Worm (Caenorhabditis elegans) whole organism, late embryonic: ENCODE data around the gene str-262.

Source experiments
- C08G9.2 ChIP-seq: sonication (generic microtip); optimal IDR thresholded peaks from 2 replicates; lab custom pipeline; 2016; ENCODE audit warnings: mild to moderate bottlenecking, missing genetic modification characterization, moderate library complexity, missing compliant biosample characterization
- C38D4.7 ChIP-seq: fragments of 200-800 bp; sonication (Bioruptor generic); optimal IDR thresholded peaks from 2 replicates; lab custom pipeline; 2018; ENCODE audit warnings: mild to moderate bottlenecking, missing genetic modification characterization, moderate library complexity, missing compliant biosample characterization
- T23F11.4 ChIP-seq: fragments of 200-800 bp; sonication (Bioruptor generic); optimal IDR thresholded peaks from 2 replicates; lab custom pipeline; 2018; ENCODE audit warnings: mild to moderate bottlenecking, missing genetic modification characterization, missing compliant biosample characterization
- Y22D7AL.16 ChIP-seq: sonication (generic microtip); optimal IDR thresholded peaks from 2 replicates; lab custom pipeline; 2016; ENCODE audit warnings: missing genetic modification characterization, missing compliant biosample characterization
- ahr-1 ChIP-seq: sonication (generic microtip); optimal IDR thresholded peaks from 2 replicates; lab custom pipeline; 2016; ENCODE audit warnings: missing genetic modification characterization, missing compliant biosample characterization
- ama-1 ChIP-seq: fragments of 150-350 bp; optimal IDR thresholded peaks from 2 replicates; lab custom pipeline; 2014
- ceh-14 ChIP-seq: sonication (generic microtip); optimal IDR thresholded peaks from 2 replicates; lab custom pipeline; 2016; ENCODE audit warnings: missing genotype, missing genetic modification characterization, missing compliant biosample characterization
- ceh-18 ChIP-seq: sonication (generic microtip); optimal IDR thresholded peaks from 2 replicates; lab custom pipeline; 2016; ENCODE audit warnings: missing genetic modification characterization, missing compliant biosample characterization
- ceh-19 ChIP-seq: fragments of 200-800 bp; sonication (Bioruptor generic); optimal IDR thresholded peaks from 2 replicates; lab custom pipeline; 2018; ENCODE audit warnings: mild to moderate bottlenecking, missing genetic modification characterization, missing compliant biosample characterization
- ceh-22 ChIP-seq: sonication (generic microtip); optimal IDR thresholded peaks from 2 replicates; lab custom pipeline; 2017; ENCODE audit warnings: missing biosample characterization, missing genetic modification characterization
- ceh-24 ChIP-seq: sonication (generic microtip); optimal IDR thresholded peaks from 2 replicates; lab custom pipeline; 2016; ENCODE audit warnings: mild to moderate bottlenecking, missing genetic modification characterization, missing compliant biosample characterization
- ceh-31 ChIP-seq: sonication (generic microtip); optimal IDR thresholded peaks from 2 replicates; lab custom pipeline; 2016; ENCODE audit warnings: missing genetic modification characterization, missing compliant biosample characterization
- ceh-48 ChIP-seq: sonication (generic microtip); optimal IDR thresholded peaks from 2 replicates; lab custom pipeline; 2016; ENCODE audit warnings: missing genetic modification characterization, inconsistent platforms, missing compliant biosample characterization
- che-1 ChIP-seq: sonication (generic microtip); optimal IDR thresholded peaks from 2 replicates; lab custom pipeline; 2016; ENCODE audit warnings: mild to moderate bottlenecking, missing genetic modification characterization, missing compliant biosample characterization
- dmd-4 ChIP-seq: sonication (generic microtip); optimal IDR thresholded peaks from 2 replicates; lab custom pipeline; 2016; ENCODE audit warnings: borderline replicate concordance, missing genetic modification characterization, missing compliant biosample characterization
- dve-1 ChIP-seq: sonication (generic microtip); optimal IDR thresholded peaks from 2 replicates; lab custom pipeline; 2017; ENCODE audit warnings: antibody characterized with exemption, mild to moderate bottlenecking, missing genetic modification characterization, missing compliant biosample characterization
- elt-2 ChIP-seq: sonication (generic microtip); optimal IDR thresholded peaks from 2 replicates; lab custom pipeline; 2016; ENCODE audit warnings: missing genetic modification reagents, missing genetic modification characterization, missing compliant biosample characterization
- elt-4 ChIP-seq: sonication (generic microtip); optimal IDR thresholded peaks from 2 replicates; lab custom pipeline; 2016; ENCODE audit warnings: missing genetic modification characterization, missing compliant biosample characterization
- fax-1 ChIP-seq: sonication (generic microtip); optimal IDR thresholded peaks from 2 replicates; lab custom pipeline; 2016; ENCODE audit warnings: missing genotype, missing genetic modification characterization, missing compliant biosample characterization
- fkh-10 ChIP-seq: fragments of 150-350 bp; optimal IDR thresholded peaks from 2 replicates; lab custom pipeline; 2014; ENCODE audit warnings: missing biosample characterization, missing genetic modification reagents, missing genetic modification characterization
- hlh-13 ChIP-seq: fragments of 200-800 bp; sonication (Bioruptor generic); optimal IDR thresholded peaks from 2 replicates; lab custom pipeline; 2018; ENCODE audit warnings: mild to moderate bottlenecking, missing genetic modification characterization, missing compliant biosample characterization
- hlh-15 ChIP-seq: sonication (generic microtip); optimal IDR thresholded peaks from 2 replicates; lab custom pipeline; 2016; ENCODE audit warnings: missing genetic modification characterization, missing compliant biosample characterization
- hlh-6 ChIP-seq: sonication (generic microtip); optimal IDR thresholded peaks from 2 replicates; lab custom pipeline; 2016; ENCODE audit warnings: missing genotype, missing genetic modification characterization, missing compliant biosample characterization
- hlh-8 ChIP-seq: sonication (generic microtip); optimal IDR thresholded peaks from 2 replicates; lab custom pipeline; 2016; ENCODE audit warnings: missing genotype, missing genetic modification characterization, missing compliant biosample characterization
- lim-6 ChIP-seq: sonication (generic microtip); optimal IDR thresholded peaks from 2 replicates; lab custom pipeline; 2016; ENCODE audit warnings: missing genetic modification characterization, missing compliant biosample characterization
- lin-11 ChIP-seq: fragments of 200-800 bp; sonication (Bioruptor generic); optimal IDR thresholded peaks from 2 replicates; lab custom pipeline; 2018; ENCODE audit warnings: mild to moderate bottlenecking, missing genetic modification characterization, missing compliant biosample characterization
- mec-3 ChIP-seq: sonication (generic microtip); optimal IDR thresholded peaks from 2 replicates; lab custom pipeline; 2016; ENCODE audit warnings: borderline replicate concordance, missing genetic modification characterization, missing compliant biosample characterization
- nfya-1 ChIP-seq: sonication (generic microtip); optimal IDR thresholded peaks from 2 replicates; lab custom pipeline; 2017; ENCODE audit warnings: missing genetic modification characterization, mild to moderate bottlenecking, missing compliant biosample characterization, antibody characterized with exemption, moderate library complexity
- npax-4 ChIP-seq: sonication (generic microtip); optimal IDR thresholded peaks from 2 replicates; lab custom pipeline; 2016; ENCODE audit warnings: missing genetic modification characterization, missing compliant biosample characterization
- odd-2 ChIP-seq: sonication (generic microtip); optimal IDR thresholded peaks from 2 replicates; lab custom pipeline; 2017; ENCODE audit warnings: antibody characterized with exemption, mild to moderate bottlenecking, missing genetic modification characterization, missing compliant biosample characterization
- pag-3 ChIP-seq: sonication (generic microtip); optimal IDR thresholded peaks from 2 replicates; lab custom pipeline; 2016; ENCODE audit warnings: missing compliant biosample characterization, missing genetic modification characterization, borderline replicate concordance
- pax-1 ChIP-seq: fragments of 150-350 bp; optimal IDR thresholded peaks from 2 replicates; lab custom pipeline; 2014; ENCODE audit warnings: missing biosample characterization, missing genetic modification characterization
- pha-2 ChIP-seq: sonication (generic microtip); optimal IDR thresholded peaks from 2 replicates; lab custom pipeline; 2017; ENCODE audit warnings: mild to moderate bottlenecking, missing genetic modification characterization, missing compliant biosample characterization
- ref-2 ChIP-seq: sonication (generic microtip); optimal IDR thresholded peaks from 2 replicates; lab custom pipeline; 2016; ENCODE audit warnings: missing genetic modification characterization, missing compliant biosample characterization
- sdc-2 ChIP-seq: sonication (generic microtip); optimal IDR thresholded peaks from 2 replicates; lab custom pipeline; 2016; ENCODE audit warnings: missing genotype, missing genetic modification characterization, missing compliant biosample characterization
- sox-2 ChIP-seq: fragments of 200-800 bp; sonication (Bioruptor generic); IDR thresholded peaks from 2 replicates; pipeline ENCODE4 v1.3.6; 2022; ENCODE audit warnings: missing genetic modification reagents, missing genetic modification characterization, missing compliant biosample characterization
- syd-9 ChIP-seq: sonication (generic microtip); optimal IDR thresholded peaks from 2 replicates; lab custom pipeline; 2016; ENCODE audit warnings: mild to moderate bottlenecking, missing genetic modification characterization, moderate library complexity, missing compliant biosample characterization
- tbx-2 ChIP-seq: sonication (generic microtip); optimal IDR thresholded peaks from 2 replicates; lab custom pipeline; 2016; ENCODE audit warnings: missing genetic modification characterization, missing compliant biosample characterization
- tbx-7 ChIP-seq: sonication (generic microtip); optimal IDR thresholded peaks from 2 replicates; lab custom pipeline; 2016; ENCODE audit warnings: missing genotype, missing genetic modification characterization, missing compliant biosample characterization
- unc-42 ChIP-seq: sonication (generic microtip); optimal IDR thresholded peaks from 2 replicates; lab custom pipeline; 2016; ENCODE audit warnings: missing genotype, missing genetic modification characterization, missing compliant biosample characterization
- unc-55 ChIP-seq: sonication (generic microtip); optimal IDR thresholded peaks from 2 replicates; lab custom pipeline; 2017; ENCODE audit warnings: missing biosample characterization, missing genetic modification reagents, missing genetic modification characterization
- zip-5 ChIP-seq: sonication (generic microtip); optimal IDR thresholded peaks from 2 replicates; lab custom pipeline; 2016; ENCODE audit warnings: missing genetic modification characterization, missing compliant biosample characterization

str-262 gene

ce11 chrV:774341-774740 lies 21.8 kb upstream of the str-262 start:
- TF ChIP-seq tbx-7 (tag; lab: Kevin White, UChicago), result no peak
- no peak for TF ChIP-seq fax-1 (tag; lab: Kevin White, UChicago)
- TF ChIP-seq unc-42 (tag; lab: Kevin White, UChicago), result no peak
- no peak for TF ChIP-seq T23F11.4 (GFP tag; lab: Kevin White, UChicago)
- no peak for TF ChIP-seq ceh-14 (tag; lab: Kevin White, UChicago)
- no peak for TF ChIP-seq hlh-8 (tag; lab: Kevin White, UChicago)
- no peak for TF ChIP-seq hlh-13 (GFP tag; lab: Kevin White, UChicago)
- TF ChIP-seq C08G9.2, result no peak
- TF ChIP-seq elt-4, result no peak
- no peak for TF ChIP-seq elt-2
- TF ChIP-seq odd-2 (tag; lab: Kevin White, UChicago), result no peak
- no peak for TF ChIP-seq che-1 (tag; lab: Kevin White, UChicago)
- TF ChIP-seq npax-4 (tag; lab: Kevin White, UChicago), result no peak
- no peak for TF ChIP-seq tbx-2 (tag; lab: Kevin White, UChicago)
- TF ChIP-seq sdc-2 (tag; lab: Kevin White, UChicago), result no peak
- TF ChIP-seq mec-3 (tag; lab: Kevin White, UChicago), result no peak
- TF ChIP-seq ceh-24 (tag; lab: Kevin White, UChicago), result no peak
- TF ChIP-seq ceh-31, result no peak

- TF ChIP-seq syd-9 (tag; lab: Kevin White, UChicago) (no peak), dve-1 (tag; lab: Kevin White, UChicago) (peak; percentile 36), C38D4.7 (GFP tag; lab: Kevin White, UChicago) (no peak), zip-5 (no peak), ama-1 (lab: Kevin White, UChicago) (no peak), unc-55 (GFP tag; lab: Kevin White, UChicago) (peak; percentile 77), unc-42 (tag; lab: Kevin White, UChicago) (peak; percentile 64), che-1 (tag; lab: Kevin White, UChicago) (no peak), sox-2 (GFP tag; lab: Robert Waterston, UW) (no peak), pax-1 (tag; lab: Kevin White, UChicago) (peak; percentile 24), ceh-48 (tag; lab: Kevin White, UChicago) (peak; percentile 10), ceh-19 (GFP tag; lab: Kevin White, UChicago) (no peak), lin-11 (tag; lab: Kevin White, UChicago) (no peak), pha-2 (tag; lab: Kevin White, UChicago) (no peak), Y22D7AL.16 (tag; lab: Kevin White, UChicago) (no peak), dmd-4 (tag; lab: Kevin White, UChicago) (no peak), pag-3 (tag; lab: Kevin White, UChicago) (no peak), C08G9.2 (no peak), hlh-8 (tag; lab: Kevin White, UChicago) (no peak), nfya-1 (tag; lab: Kevin White, UChicago) (peak; percentile 83), T23F11.4 (GFP tag; lab: Kevin White, UChicago) (no peak), ref-2 (tag; lab: Kevin White, UChicago) (no peak), ceh-31 (peak; percentile 61), elt-4 (no peak), ceh-22 (tag; lab: Kevin White, UChicago) (no peak), hlh-13 (GFP tag; lab: Kevin White, UChicago) (no peak), elt-2 (peak; percentile 44), hlh-6 (tag; lab: Kevin White, UChicago) (no peak), ceh-18 (tag; lab: Kevin White, UChicago) (peak; percentile 32), lim-6 (tag; lab: Kevin White, UChicago) (no peak)
- TF ChIP-seq, all 69 proteins: peak for 9
Measured at ce11 chrV:773256-773655, 20.7 kb upstream of the str-262 start, which contains the start of gene sti-1. Gene sti-1 (plus strand): TSS chrV:773518.

- TF ChIP-seq syd-9 (tag; lab: Kevin White, UChicago) (no peak), nfya-1 (tag; lab: Kevin White, UChicago) (no peak), hlh-6 (tag; lab: Kevin White, UChicago) (no peak), elt-4 (no peak), fkh-10 (GFP tag; lab: Kevin White, UChicago) (no peak), lin-11 (tag; lab: Kevin White, UChicago) (no peak), C38D4.7 (GFP tag; lab: Kevin White, UChicago) (no peak), hlh-15 (no peak), ahr-1 (tag; lab: Kevin White, UChicago) (no peak), odd-2 (tag; lab: Kevin White, UChicago) (no peak)
Measured at ce11 chrV:772210-772609, 19.6 kb upstream of the str-262 start.
